Worm (Caenorhabditis elegans) whole organism, midembryonic: ENCODE measurements around the gene E02C12.10.

ENCODE experiments used
- T22C8.4 ChIP-seq: fragments of 200-800 bp; sonication (Bioruptor generic); IDR thresholded peaks from 2 replicates; pipeline ENCODE4 v1.3.6; 2022; ENCODE audit warnings: missing genetic modification characterization, missing compliant biosample characterization
- cog-1 ChIP-seq: sonication (generic microtip); optimal IDR thresholded peaks from 2 replicates; lab custom pipeline; 2016; ENCODE audit warnings: missing genetic modification characterization, missing compliant biosample characterization
- flt-1 ChIP-seq: fragments of 200-800 bp; sonication (Bioruptor generic); IDR thresholded peaks from 2 replicates; pipeline ENCODE4 v1.3.6; 2022; ENCODE audit warnings: missing genetic modification characterization, missing compliant biosample characterization
- klf-2 ChIP-seq: fragments of 200-800 bp; sonication (Bioruptor generic); conservative IDR thresholded peaks from 2 replicates; pipeline ENCODE4 v1.3.6; 2022; ENCODE audit warnings: missing genetic modification reagents, missing genetic modification characterization, missing compliant biosample characterization
- med-1 ChIP-seq: sonication (generic microtip); optimal IDR thresholded peaks from 2 replicates; lab custom pipeline; 2017; ENCODE audit warnings: missing genetic modification characterization, mild to moderate bottlenecking, missing compliant biosample characterization, antibody characterized with exemption, missing genetic modification reagents; ENCODE audit not compliant: insufficient read depth
- ref-1 ChIP-seq: fragments of 200-800 bp; sonication (Bioruptor generic); conservative IDR thresholded peaks from 2 replicates; pipeline ENCODE4 v1.3.6; 2022; ENCODE audit warnings: missing genetic modification reagents, missing genetic modification characterization, missing compliant biosample characterization
- tab-1 ChIP-seq: fragments of 200-800 bp; sonication (Bioruptor generic); IDR thresholded peaks from 2 replicates; pipeline ENCODE4 v1.3.6; 2022; ENCODE audit warnings: missing genetic modification characterization, missing compliant biosample characterization
- ztf-23 ChIP-seq: fragments of 200-800 bp; sonication (Bioruptor generic); IDR thresholded peaks from 2 replicates; pipeline ENCODE4 v1.3.6; 2022; ENCODE audit warnings: missing genetic modification reagents, missing genetic modification characterization, missing compliant biosample characterization
- ztf-29 ChIP-seq: fragments of 200-800 bp; sonication (Bioruptor generic); IDR thresholded peaks from 2 replicates; pipeline ENCODE4 v1.3.6; 2022; ENCODE audit warnings: missing genetic modification reagents, missing genetic modification characterization, missing compliant biosample characterization

E02C12.10 gene

DNA sequence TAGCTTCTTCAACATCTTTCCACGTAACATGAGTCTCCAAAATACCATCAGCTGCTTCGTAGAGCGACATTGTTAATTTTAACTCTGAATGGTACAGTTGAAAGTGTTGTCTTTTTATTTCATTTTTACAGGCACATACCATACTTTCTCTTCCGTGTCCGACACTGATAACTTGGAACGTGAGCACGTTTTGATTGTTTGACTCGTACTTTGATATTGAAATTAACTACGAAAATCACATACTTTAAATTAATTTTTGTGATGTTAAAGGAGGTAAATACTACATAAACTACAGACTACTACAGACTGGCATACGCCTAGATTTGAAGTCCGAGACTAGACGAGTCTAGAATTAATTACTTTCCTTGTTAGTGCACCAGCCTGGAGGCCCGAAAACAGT lies at the start of gene E02C12.10:
Gene E02C12.10, minus strand, starts transcription at position 75 of the 400 bp plus-strand sequence.
- no peak for TF ChIP-seq ztf-29

DNA sequence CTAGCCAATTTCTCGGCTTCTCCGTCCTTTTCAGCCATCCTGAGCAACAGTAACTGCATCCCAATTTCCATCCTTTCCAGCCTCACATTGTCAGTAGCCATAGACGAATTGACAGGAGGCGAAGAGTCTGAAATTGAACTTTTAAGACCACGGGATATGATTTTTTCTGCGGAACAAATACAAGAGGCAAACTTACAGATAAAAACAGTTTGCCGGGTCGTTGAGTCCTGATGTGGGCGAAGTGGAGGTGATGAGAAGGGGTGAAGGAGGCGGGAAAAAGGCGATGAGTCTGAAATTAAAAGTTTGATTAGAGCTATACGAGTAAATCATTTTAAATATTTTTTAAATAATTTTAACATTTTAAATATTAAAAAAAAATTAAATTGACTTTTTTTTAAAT lies 48.9 kb upstream of the E02C12.10 start, which contains the start of gene F36D4.6:
Gene F36D4.6, minus strand, starts transcription at position 101 of the 400 bp plus-strand sequence.
- TF ChIP-seq med-1 (GFP tag; lab: Kevin White, UChicago) (no peak), cog-1 (no peak), klf-2 (GFP tag; lab: Robert Waterston, UW) (no peak), ztf-23 (GFP tag; lab: Robert Waterston, UW) (no peak), tab-1 (no peak), T22C8.4 (GFP tag; lab: Robert Waterston, UW) (no peak), ztf-29 (no peak), ref-1 (GFP tag; lab: Robert Waterston, UW) (no peak), flt-1 (no peak)

DNA sequence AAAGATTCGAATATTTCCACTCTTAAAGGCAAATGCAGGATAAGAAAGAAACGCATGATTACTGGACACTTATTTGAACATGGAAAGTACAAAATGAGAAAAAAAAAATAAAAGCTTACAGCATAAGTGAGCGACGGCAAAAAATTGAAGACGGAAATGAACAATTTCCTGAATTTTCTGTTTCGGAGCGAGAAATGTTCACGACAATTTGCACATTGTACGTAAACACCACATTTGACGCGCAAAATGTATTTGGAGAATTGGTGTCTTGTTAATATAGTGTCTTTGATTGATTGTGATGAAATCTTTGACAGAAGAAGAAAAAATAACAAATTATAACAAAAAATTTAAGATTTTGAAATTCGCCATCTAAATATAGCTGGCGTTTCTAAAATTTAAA lies 47.4 kb upstream of the E02C12.10 start, which contains the start of gene F36D4.5:
Gene F36D4.5, minus strand, starts transcription at position 225 of the 400 bp plus-strand sequence.
- no peak for TF ChIP-seq cog-1
- no peak for TF ChIP-seq tab-1
- no peak for TF ChIP-seq flt-1
- TF ChIP-seq ref-1 (GFP tag; lab: Robert Waterston, UW), result no peak
- TF ChIP-seq ztf-29, result no peak

DNA sequence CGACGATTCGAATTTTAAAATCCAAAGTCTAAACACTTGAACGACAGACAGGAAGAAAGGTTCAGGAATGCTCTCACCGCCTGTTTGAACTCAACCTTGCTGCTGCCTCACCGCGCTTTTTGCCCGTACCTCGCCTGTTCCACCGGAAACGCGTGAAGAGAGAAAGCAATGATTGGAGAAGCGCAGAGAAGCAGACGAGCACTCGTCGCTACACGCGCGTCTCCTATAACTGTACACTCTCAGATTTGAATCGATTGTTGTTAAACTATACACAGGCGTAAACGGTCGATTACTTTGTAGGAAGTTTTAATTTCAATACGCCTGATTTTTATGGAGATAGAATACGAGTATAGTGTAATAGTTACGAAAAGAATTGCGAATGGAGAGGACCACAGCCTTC lies 46.3 kb upstream of the E02C12.10 start:
- no peak for TF ChIP-seq flt-1
- no peak for TF ChIP-seq T22C8.4 (GFP tag; lab: Robert Waterston, UW)
- peak; percentile 42 for TF ChIP-seq cog-1
- TF ChIP-seq ztf-23 (GFP tag; lab: Robert Waterston, UW), result no peak

DNA sequence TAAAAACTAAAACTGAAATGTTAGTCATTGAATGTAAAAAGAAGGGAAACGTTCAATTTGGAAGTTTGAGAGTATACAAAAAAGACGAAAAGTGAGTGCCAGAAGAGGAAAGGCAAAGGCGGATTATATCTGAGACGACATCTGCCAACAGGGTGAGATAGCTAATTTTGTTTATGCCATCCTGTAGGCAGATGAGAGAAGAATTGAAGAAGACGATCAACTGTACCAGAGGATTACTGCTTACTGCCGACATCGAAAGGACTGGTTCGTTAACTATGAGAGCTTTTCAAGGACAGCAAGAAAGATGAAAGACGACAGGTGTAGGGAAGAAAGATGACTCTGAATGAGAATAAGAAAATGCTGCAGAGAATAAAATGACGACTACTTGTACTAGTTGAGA lies 45.3 kb upstream of the E02C12.10 start:
- TF ChIP-seq T22C8.4 (GFP tag; lab: Robert Waterston, UW), result no peak
- no peak for TF ChIP-seq tab-1
- TF ChIP-seq klf-2 (GFP tag; lab: Robert Waterston, UW), result no peak
- TF ChIP-seq ztf-29, result no peak
- TF ChIP-seq ref-1 (GFP tag; lab: Robert Waterston, UW), result no peak
- no peak for TF ChIP-seq med-1 (GFP tag; lab: Kevin White, UChicago)
- TF ChIP-seq cog-1, result no peak
- no peak for TF ChIP-seq ztf-23 (GFP tag; lab: Robert Waterston, UW)
- TF ChIP-seq flt-1, result no peak

DNA sequence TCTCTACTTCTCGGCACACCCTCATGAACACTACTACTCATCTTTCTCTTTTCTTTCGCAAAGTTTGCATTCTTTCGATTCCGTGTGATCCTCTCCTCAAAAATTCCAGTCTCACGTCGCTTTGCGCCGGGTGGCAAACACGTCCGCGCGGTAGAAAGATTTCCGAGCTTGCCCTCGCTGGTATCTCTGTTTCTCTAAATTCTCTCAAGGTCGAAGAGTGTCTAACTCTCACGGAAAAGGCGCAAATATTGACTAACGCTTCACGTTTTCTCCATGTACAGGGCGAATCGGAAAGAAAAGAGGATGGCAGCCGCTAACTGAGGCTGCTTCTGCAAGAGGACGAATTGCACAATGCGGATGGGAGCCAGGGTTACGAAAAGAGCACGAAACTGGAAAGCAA lies 44.5 kb upstream of the E02C12.10 start:
- no peak for TF ChIP-seq flt-1
- no peak for TF ChIP-seq T22C8.4 (GFP tag; lab: Robert Waterston, UW)
- 0 out of 2 replicates have a peak, but pooled peaks have one; percentile 41 for TF ChIP-seq klf-2 (GFP tag; lab: Robert Waterston, UW)
- 0 out of 2 replicates have a peak, but pooled peaks have one; percentile 51 for TF ChIP-seq ztf-29

DNA sequence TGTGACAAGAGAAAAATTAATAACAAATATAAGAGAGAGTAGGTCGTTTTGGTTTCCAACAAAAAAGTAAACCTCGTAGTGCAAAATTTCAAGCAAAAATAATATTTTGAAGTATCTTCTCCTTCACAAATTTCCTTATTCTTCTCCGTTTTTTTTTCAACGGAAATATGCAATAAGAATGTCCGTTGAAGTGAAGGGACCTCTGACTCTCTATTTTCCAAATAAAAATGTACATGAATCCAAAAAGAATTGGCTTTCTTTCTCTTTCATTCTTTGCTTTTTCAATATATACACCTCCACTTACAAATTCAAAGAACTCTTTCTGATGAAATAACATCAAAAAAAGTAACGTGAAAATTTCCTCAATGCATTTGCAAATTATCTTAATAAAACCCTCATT lies 38.4 kb upstream of the E02C12.10 start, which contains the start of gene F36D4.1:
Gene F36D4.1, plus strand, starts transcription at position 301 of the 400 bp plus-strand sequence.
- TF ChIP-seq med-1 (GFP tag; lab: Kevin White, UChicago), result no peak
- no peak for TF ChIP-seq cog-1
- TF ChIP-seq T22C8.4 (GFP tag; lab: Robert Waterston, UW), result no peak
- TF ChIP-seq ztf-23 (GFP tag; lab: Robert Waterston, UW), result no peak
- TF ChIP-seq tab-1, result no peak
- TF ChIP-seq klf-2 (GFP tag; lab: Robert Waterston, UW), result no peak
- TF ChIP-seq ref-1 (GFP tag; lab: Robert Waterston, UW), result no peak
- TF ChIP-seq flt-1, result no peak
- TF ChIP-seq ztf-29, result no peak

DNA sequence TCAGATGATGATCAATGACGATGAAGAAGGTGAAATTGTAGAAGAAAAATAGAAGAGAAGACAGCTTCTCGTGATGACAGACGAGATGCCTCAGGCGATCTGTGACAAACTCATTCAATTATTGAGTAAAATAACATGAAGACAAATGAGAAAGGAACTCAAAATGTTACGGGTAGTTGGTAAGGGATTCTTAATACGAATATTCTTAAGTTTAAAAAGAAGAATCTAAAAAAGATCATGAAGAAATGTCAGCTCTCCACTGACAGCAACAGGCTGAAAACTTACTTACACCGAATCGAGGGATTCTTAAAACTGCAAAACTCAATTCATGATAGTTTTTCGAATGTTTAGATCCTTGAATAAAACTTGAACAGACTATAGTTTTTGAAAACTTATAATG lies 36.3 kb upstream of the E02C12.10 start, which contains the start of gene F36D4.4:
Gene F36D4.4, minus strand, starts transcription at position 101 of the 400 bp plus-strand sequence.
- TF ChIP-seq ref-1 (GFP tag; lab: Robert Waterston, UW), result no peak
- no peak for TF ChIP-seq tab-1
- TF ChIP-seq cog-1, result no peak
- no peak for TF ChIP-seq med-1 (GFP tag; lab: Kevin White, UChicago)
- TF ChIP-seq flt-1, result no peak
- TF ChIP-seq ztf-29, result no peak
- no peak for TF ChIP-seq T22C8.4 (GFP tag; lab: Robert Waterston, UW)
- TF ChIP-seq klf-2 (GFP tag; lab: Robert Waterston, UW), result no peak
- TF ChIP-seq ztf-23 (GFP tag; lab: Robert Waterston, UW), result no peak

DNA sequence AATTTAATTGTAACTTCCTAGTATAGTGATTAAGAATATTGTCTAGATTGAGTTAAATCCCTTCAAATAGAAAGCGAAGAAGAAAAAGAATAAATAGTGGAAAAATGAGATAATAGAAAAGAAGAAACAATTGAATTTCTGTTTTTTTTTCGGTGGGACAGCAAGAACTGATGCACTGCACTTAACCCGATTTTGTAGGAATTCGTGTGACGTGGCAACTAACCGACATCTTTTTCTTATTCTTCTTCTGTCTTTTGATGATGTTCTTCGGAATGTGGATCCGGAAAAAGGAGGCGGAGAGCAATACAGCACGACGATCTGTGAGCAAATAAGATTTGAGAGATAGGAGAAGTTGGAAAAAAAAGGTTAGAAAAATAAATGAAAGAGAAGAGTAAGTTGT lies 30.7 kb upstream of the E02C12.10 start:
- TF ChIP-seq flt-1, result no peak
- TF ChIP-seq tab-1, result no peak
- no peak for TF ChIP-seq med-1 (GFP tag; lab: Kevin White, UChicago)
- no peak for TF ChIP-seq ztf-23 (GFP tag; lab: Robert Waterston, UW)
- TF ChIP-seq ref-1 (GFP tag; lab: Robert Waterston, UW), result no peak
- TF ChIP-seq ztf-29, result no peak
- no peak for TF ChIP-seq klf-2 (GFP tag; lab: Robert Waterston, UW)
- no peak for TF ChIP-seq T22C8.4 (GFP tag; lab: Robert Waterston, UW)
- no peak for TF ChIP-seq cog-1

DNA sequence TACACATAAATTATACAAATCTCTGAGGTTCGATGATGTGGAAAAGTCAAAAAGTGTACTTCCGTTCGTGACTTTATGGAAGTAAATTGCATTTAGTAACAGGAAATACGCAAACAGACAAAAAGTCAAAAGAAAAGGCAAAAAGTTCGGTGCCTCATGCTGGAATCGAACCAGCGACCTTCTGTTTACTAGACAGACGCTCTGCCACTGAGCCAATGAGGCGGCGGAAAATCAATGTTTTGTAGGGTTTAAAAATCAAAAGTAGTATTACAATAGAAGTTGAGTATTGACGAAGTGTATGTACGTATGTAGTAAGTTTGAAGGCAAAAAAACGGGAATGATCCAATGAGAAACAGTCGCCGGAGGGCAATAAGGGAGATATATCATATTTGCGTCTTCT lies 28.7 kb upstream of the E02C12.10 start:
- TF ChIP-seq flt-1, result no peak
- no peak for TF ChIP-seq T22C8.4 (GFP tag; lab: Robert Waterston, UW)
- TF ChIP-seq ztf-23 (GFP tag; lab: Robert Waterston, UW), result no peak
- no peak for TF ChIP-seq tab-1
- TF ChIP-seq ref-1 (GFP tag; lab: Robert Waterston, UW), result no peak
- TF ChIP-seq ztf-29, result no peak
- no peak for TF ChIP-seq klf-2 (GFP tag; lab: Robert Waterston, UW)
- TF ChIP-seq cog-1, result no peak
- TF ChIP-seq med-1 (GFP tag; lab: Kevin White, UChicago), result no peak

DNA sequence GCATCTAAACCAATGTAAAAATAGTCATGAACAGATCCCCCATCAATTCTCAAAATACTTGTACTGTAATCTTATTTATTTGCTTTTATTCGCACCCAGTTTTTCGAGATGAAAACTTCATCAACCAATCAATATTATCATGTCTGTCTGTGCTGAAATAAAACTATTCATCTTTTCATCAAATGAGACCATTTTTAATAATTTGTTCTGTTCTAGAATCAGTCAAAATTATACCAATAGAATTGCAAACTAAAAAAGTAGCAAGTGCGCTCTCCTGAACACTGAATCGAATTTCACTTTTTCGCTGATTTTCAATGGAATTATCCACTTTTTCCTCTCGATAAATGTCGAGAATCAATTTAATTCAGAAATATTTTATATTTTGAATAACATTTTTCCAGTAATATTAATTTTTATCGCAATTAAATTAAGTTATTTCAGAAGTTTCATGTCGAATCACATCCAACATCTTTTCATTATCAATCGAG lies 21.7 kb upstream of the E02C12.10 start, which contains the start of gene trpp-4:
Gene trpp-4, plus strand, starts transcription at position 442 of the 488 bp plus-strand sequence.
- no peak for TF ChIP-seq ztf-29
- TF ChIP-seq cog-1, result no peak
- no peak for TF ChIP-seq T22C8.4 (GFP tag; lab: Robert Waterston, UW)
- TF ChIP-seq flt-1, result no peak
- no peak for TF ChIP-seq med-1 (GFP tag; lab: Kevin White, UChicago)
- TF ChIP-seq klf-2 (GFP tag; lab: Robert Waterston, UW), result no peak
- TF ChIP-seq ref-1 (GFP tag; lab: Robert Waterston, UW), result no peak
- TF ChIP-seq tab-1, result no peak
- TF ChIP-seq ztf-23 (GFP tag; lab: Robert Waterston, UW), result no peak
